Fruit fly (Drosophila melanogaster) whole organism, embryonic: ENCODE measurements around the gene ND-13A.

ENCODE experiments used
- Blimp-1 ChIP-seq: fragments of 200-800 bp; sonication (Bioruptor generic); optimal IDR thresholded peaks from 3 replicates; lab custom pipeline; 2018; ENCODE audit warnings: missing biosample characterization, missing genetic modification characterization, mild to moderate bottlenecking, moderate library complexity, missing genetic modification reagents
- CG10147 ChIP-seq: fragments of 200-800 bp; sonication (Bioruptor generic); optimal IDR thresholded peaks from 2 replicates; lab custom pipeline; 2019; ENCODE audit warnings: missing biosample characterization, mild to moderate bottlenecking, missing genetic modification characterization, moderate library complexity
- CG1024 ChIP-seq: fragments of 200-800 bp; sonication (Bioruptor generic); IDR thresholded peaks from 2 replicates; pipeline ENCODE4 v1.3.6; 2022; ENCODE audit warnings: missing biosample characterization, missing genetic modification characterization
- CG10321 ChIP-seq: fragments of 200-800 bp; sonication (Bioruptor generic); IDR thresholded peaks from 2 replicates; pipeline ENCODE4 v1.3.6; 2022; ENCODE audit warnings: missing biosample characterization, missing genetic modification characterization
- CG10431 ChIP-seq: fragments of 200-800 bp; sonication (Bioruptor generic); optimal IDR thresholded peaks from 3 replicates; lab custom pipeline; 2018; ENCODE audit warnings: missing biosample characterization, mild to moderate bottlenecking, missing genetic modification characterization
- CG10654 ChIP-seq: fragments of 200-800 bp; sonication (Bioruptor generic); optimal IDR thresholded peaks from 2 replicates; lab custom pipeline; 2016; ENCODE audit warnings: missing biosample characterization, missing genetic modification characterization
- CG11093 ChIP-seq: fragments of 200-800 bp; sonication (Bioruptor generic); IDR thresholded peaks from 3 replicates; pipeline ENCODE4 v1.3.6; 2022; ENCODE audit warnings: missing biosample characterization, missing genetic modification characterization
- CG11696 ChIP-seq: fragments of 200-800 bp; sonication (Bioruptor generic); IDR thresholded peaks from 2 replicates; pipeline ENCODE4 v1.3.6; 2022; ENCODE audit warnings: missing biosample characterization, missing genetic modification characterization
- CG12071 ChIP-seq: fragments of 200-800 bp; sonication (Bioruptor generic); optimal IDR thresholded peaks from 3 replicates; lab custom pipeline; 2018; ENCODE audit warnings: missing biosample characterization, mild to moderate bottlenecking, missing genetic modification characterization
- CG14710 ChIP-seq: fragments of 200-800 bp; sonication (Bioruptor generic); optimal IDR thresholded peaks from 3 replicates; lab custom pipeline; 2019; ENCODE audit warnings: missing biosample characterization, mild to moderate bottlenecking, missing genetic modification characterization, moderate library complexity
- CG15073 ChIP-seq: fragments of 200-800 bp; sonication (Bioruptor generic); optimal IDR thresholded peaks from 2 replicates; lab custom pipeline; 2016; ENCODE audit warnings: missing biosample characterization, missing genetic modification characterization
- CG15601 ChIP-seq: fragments of 200-800 bp; sonication (Bioruptor generic); optimal IDR thresholded peaks from 3 replicates; lab custom pipeline; 2019; ENCODE audit warnings: missing biosample characterization, mild to moderate bottlenecking, missing genetic modification characterization, moderate library complexity
- CG1602 ChIP-seq: fragments of 200-800 bp; sonication (Bioruptor generic); optimal IDR thresholded peaks from 3 replicates; lab custom pipeline; 2016; ENCODE audit warnings: missing biosample characterization, missing genetic modification characterization
- CG16779 ChIP-seq: fragments of 200-800 bp; sonication (Bioruptor generic); IDR thresholded peaks from 2 replicates; pipeline ENCODE4 v1.3.6; 2022; ENCODE audit warnings: missing biosample characterization, missing genetic modification characterization
- CG16863 ChIP-seq: fragments of 200-800 bp; sonication (Bioruptor generic); optimal IDR thresholded peaks from 3 replicates; lab custom pipeline; 2016; ENCODE audit warnings: missing biosample characterization, missing genetic modification characterization
- CG30403 ChIP-seq: fragments of 200-800 bp; sonication (Bioruptor generic); optimal IDR thresholded peaks from 3 replicates; lab custom pipeline; 2016; ENCODE audit warnings: missing biosample characterization, missing genetic modification characterization
- CG31365 ChIP-seq: fragments of 200-800 bp; sonication (Bioruptor generic); optimal IDR thresholded peaks from 2 replicates; lab custom pipeline; 2018; ENCODE audit warnings: missing biosample characterization, mild to moderate bottlenecking, missing genetic modification characterization
- CG32772 ChIP-seq: fragments of 200-800 bp; sonication (Bioruptor generic); IDR thresholded peaks from 2 replicates; pipeline ENCODE4 v1.3.6; 2022; ENCODE audit warnings: missing biosample characterization, missing genetic modification characterization
- CG4424 ChIP-seq: fragments of 200-800 bp; sonication (Bioruptor generic); optimal IDR thresholded peaks from 3 replicates; lab custom pipeline; 2016; ENCODE audit warnings: missing biosample characterization, missing genetic modification characterization
- CG4730 ChIP-seq: fragments of 200-800 bp; sonication (Bioruptor generic); IDR thresholded peaks from 2 replicates; pipeline ENCODE4 v1.3.6; 2022; ENCODE audit warnings: missing biosample characterization, missing genetic modification characterization
- CG6175 ChIP-seq: fragments of 200-800 bp; sonication (Bioruptor generic); IDR thresholded peaks from 3 replicates; pipeline ENCODE4 v1.3.6; 2022; ENCODE audit warnings: missing biosample characterization, missing genetic modification characterization
- CG6854 ChIP-seq: fragments of 200-800 bp; sonication (Bioruptor generic); optimal IDR thresholded peaks from 3 replicates; lab custom pipeline; 2017; ENCODE audit warnings: missing biosample characterization, mild to moderate bottlenecking, missing genetic modification characterization
- CG8359 ChIP-seq: fragments of 200-800 bp; sonication (Bioruptor generic); optimal IDR thresholded peaks from 2 replicates; lab custom pipeline; 2017; ENCODE audit warnings: missing biosample characterization, mild to moderate bottlenecking, missing genetic modification characterization, borderline replicate concordance
- Dek ChIP-seq: fragments of 200-800 bp; sonication (Bioruptor generic); optimal IDR thresholded peaks from 3 replicates; lab custom pipeline; 2019; ENCODE audit warnings: missing biosample characterization, mild to moderate bottlenecking, missing genetic modification characterization, moderate library complexity
- Dref ChIP-seq: fragments of 200-800 bp; sonication (Bioruptor generic); IDR thresholded peaks from 2 replicates; pipeline ENCODE4 v1.3.6; 2022; ENCODE audit warnings: missing biosample characterization, missing genetic modification characterization
- Eip74EF ChIP-seq, 2 experiments: fragments of 200-800 bp in 1 of 2; fragments of >200 bp in 1 of 2; sonication (Bioruptor generic) in 1 of 2; optimal IDR thresholded peaks; 2 replicates each; lab custom pipeline; 2017 to 2019; ENCODE audit warnings: missing biosample characterization in 2 of 2, missing genetic modification characterization in 2 of 2, mild to moderate bottlenecking in 1 of 2, moderate library complexity in 1 of 2
- Lhr ChIP-seq: fragments of 200-800 bp; sonication (Bioruptor generic); optimal IDR thresholded peaks from 3 replicates; lab custom pipeline; 2017; ENCODE audit warnings: mild to moderate bottlenecking, missing biosample characterization, missing genetic modification reagents, missing genetic modification characterization
- Neu2 ChIP-seq: fragments of 200-800 bp; sonication (Bioruptor generic); optimal IDR thresholded peaks from 3 replicates; lab custom pipeline; 2016; ENCODE audit warnings: missing biosample characterization, missing genetic modification characterization, borderline replicate concordance
- Nf-YA ChIP-seq: fragments of 200-800 bp; sonication (Bioruptor generic); IDR thresholded peaks from 2 replicates; pipeline ENCODE4 v1.3.6; 2022; ENCODE audit warnings: missing biosample characterization, missing genetic modification characterization
- Scr ChIP-seq: fragments of 200-800 bp; sonication (Bioruptor generic); IDR thresholded peaks from 2 replicates; pipeline ENCODE4 v1.3.6; 2022; ENCODE audit warnings: missing biosample characterization, missing genetic modification characterization; ENCODE audit not compliant: partially characterized antibody
- Ssrp ChIP-seq: fragments of 200-800 bp; sonication (Bioruptor generic); optimal IDR thresholded peaks from 2 replicates; lab custom pipeline; 2018; ENCODE audit warnings: missing biosample characterization, mild to moderate bottlenecking, missing genetic modification characterization, moderate library complexity
- Xrp1 ChIP-seq: fragments of 200-800 bp; sonication (Bioruptor generic); IDR thresholded peaks from 2 replicates; pipeline ENCODE4 v1.3.6; 2022; ENCODE audit warnings: missing biosample characterization, missing genetic modification characterization
- btn ChIP-seq: fragments of 200-800 bp; sonication (Bioruptor generic); optimal IDR thresholded peaks from 2 replicates; lab custom pipeline; 2016; ENCODE audit warnings: missing biosample characterization, missing genetic modification characterization
- ci ChIP-seq: fragments of 200-800 bp; sonication (Bioruptor generic); IDR thresholded peaks from 3 replicates; pipeline ENCODE4 v1.3.6; 2022; ENCODE audit warnings: missing biosample characterization, missing genetic modification characterization
- eyg ChIP-seq: fragments of 200-800 bp; sonication (Bioruptor generic); optimal IDR thresholded peaks from 3 replicates; lab custom pipeline; 2016; ENCODE audit warnings: missing biosample characterization, missing genetic modification characterization
- gfzf ChIP-seq: fragments of 200-800 bp; sonication (Bioruptor generic); optimal IDR thresholded peaks from 2 replicates; lab custom pipeline; 2016; ENCODE audit warnings: missing biosample characterization, mild to moderate bottlenecking, missing genetic modification characterization, moderate library complexity
- gro ChIP-seq: fragments of 200-800 bp; sonication (Bioruptor generic); optimal IDR thresholded peaks from 2 replicates; lab custom pipeline; 2016; ENCODE audit warnings: missing biosample characterization, missing genetic modification characterization
- gsb ChIP-seq: fragments of 200-800 bp; sonication (Bioruptor generic); IDR thresholded peaks from 2 replicates; pipeline ENCODE4 v1.3.6; 2022; ENCODE audit warnings: missing biosample characterization, missing genetic modification characterization
- hkb ChIP-seq, 2 experiments: fragments of 200-800 bp in 1 of 2; fragments of >200 bp in 1 of 2; sonication (Bioruptor generic) in 1 of 2; IDR thresholded peaks in 1 of 2; optimal IDR thresholded peaks in 1 of 2; 2 replicates each; pipeline versions ENCODE4 v1.3.6 to Lab custom; 2017 to 2022; ENCODE audit warnings: missing biosample characterization in 1 of 2, missing genetic modification characterization in 1 of 2
- maf-S ChIP-seq: fragments of 200-800 bp; sonication (Bioruptor generic); optimal IDR thresholded peaks from 2 replicates; lab custom pipeline; 2016; ENCODE audit warnings: missing biosample characterization, missing genetic modification characterization
- pnt ChIP-seq: fragments of 200-800 bp; sonication (Bioruptor generic); optimal IDR thresholded peaks from 3 replicates; lab custom pipeline; 2016; ENCODE audit warnings: missing biosample characterization, missing genetic modification characterization
- prd ChIP-seq, 3 experiments: fragments of >200 bp in 2 of 3; fragments of 200-800 bp in 1 of 3; sonication (Bioruptor generic) in 1 of 3; optimal IDR thresholded peaks in 2 of 3; IDR thresholded peaks in 1 of 3; 2 replicates in 2 of 3; 3 replicates in 1 of 3; pipeline versions ENCODE4 v1.3.6 to Lab custom; 2017 to 2022; ENCODE audit warnings: missing biosample characterization in 1 of 3, missing genetic modification characterization in 1 of 3
- pzg ChIP-seq: fragments of 200-800 bp; sonication (Bioruptor generic); optimal IDR thresholded peaks from 3 replicates; lab custom pipeline; 2018; ENCODE audit warnings: missing biosample characterization, mild to moderate bottlenecking, missing genetic modification characterization, moderate library complexity
- sens-2 ChIP-seq: fragments of 200-800 bp; sonication (Bioruptor generic); IDR thresholded peaks from 2 replicates; pipeline ENCODE4 v1.3.6; 2022; ENCODE audit warnings: missing biosample characterization, missing genetic modification characterization
- sqz ChIP-seq: fragments of 200-800 bp; sonication (Bioruptor generic); optimal IDR thresholded peaks from 3 replicates; lab custom pipeline; 2018; ENCODE audit warnings: missing biosample characterization, mild to moderate bottlenecking, missing genetic modification characterization
- tap ChIP-seq: fragments of 200-800 bp; optimal IDR thresholded peaks from 3 replicates; lab custom pipeline; 2019; ENCODE audit warnings: missing biosample characterization, mild to moderate bottlenecking, missing genetic modification characterization, moderate library complexity
- twi ChIP-seq: fragments of 200-800 bp; optimal IDR thresholded peaks from 2 replicates; lab custom pipeline; 2019; ENCODE audit warnings: missing biosample characterization, mild to moderate bottlenecking, missing genetic modification characterization, moderate library complexity
- unc-4 ChIP-seq: fragments of 200-800 bp; sonication (Bioruptor generic); IDR thresholded peaks from 2 replicates; pipeline ENCODE4 v1.3.6; 2022; ENCODE audit warnings: missing biosample characterization, missing genetic modification characterization; ENCODE audit not compliant: partially characterized antibody

ND-13A gene

dm6 chr2L:5107626-5108272, 7.7 kb upstream of the ND-13A start (continued):
- TF ChIP-seq Scr = no peak
- TF ChIP-seq maf-S = peak; percentile 99
- TF ChIP-seq sqz = peak; percentile 69
- TF ChIP-seq sens-2 (GFP tag; lab: Robert Waterston, UW) = peak; percentile 66
- peak; percentile 74 for TF ChIP-seq CG15073 (GFP tag; lab: Kevin White, UChicago)
- TF ChIP-seq tap (tag; lab: Kevin White, UChicago) = peak; percentile 85
- TF ChIP-seq btn (GFP tag; lab: Kevin White, UChicago) = peak; percentile 81
- peak; percentile 93 for TF ChIP-seq Xrp1 (GFP tag; lab: Robert Waterston, UW)
- peak; percentile 95 for TF ChIP-seq CG16779 (GFP tag; lab: Robert Waterston, UW)
- no peak for TF ChIP-seq hkb (optimal IDR thresholded peaks at IDR 0.05; lab: Kevin White, UChicago)
- peak; percentile 93 for TF ChIP-seq hkb (GFP tag; IDR thresholded peaks at IDR 0.05; lab: Robert Waterston, UW)
- peak; percentile 91 for TF ChIP-seq CG32772 (GFP tag; lab: Robert Waterston, UW)
- peak; percentile 71 for TF ChIP-seq Lhr (GFP tag; lab: Kevin White, UChicago)
- TF ChIP-seq CG11696 (GFP tag; lab: Robert Waterston, UW) = peak; percentile 85
- peak; percentile 99 for TF ChIP-seq CG30403 (GFP tag; lab: Kevin White, UChicago)
- TF ChIP-seq CG8359 (GFP tag; lab: Kevin White, UChicago) = peak; percentile 74
- no peak for TF ChIP-seq unc-4 (GFP tag; lab: Robert Waterston, UW)
- TF ChIP-seq CG1602 = peak; percentile 94
- peak; percentile 65 for TF ChIP-seq Neu2
- peak; percentile 88 for TF ChIP-seq gsb (GFP tag; lab: Robert Waterston, UW)
- peak; percentile 96 for TF ChIP-seq CG10654
- TF ChIP-seq prd (optimal IDR thresholded peaks at IDR 0.05; lab: Kevin White, UChicago) = no peak
- peak; percentile 96 for TF ChIP-seq prd (GFP tag; IDR thresholded peaks at IDR 0.05; lab: Robert Waterston, UW)
- peak; percentile 97 for TF ChIP-seq Dek (tag; lab: Kevin White, UChicago)
- peak; percentile 86 for TF ChIP-seq CG11093 (GFP tag; lab: Robert Waterston, UW)
- peak in 1 of 2 experiments; percentile 91 for TF ChIP-seq Eip74EF (GFP tag; optimal IDR thresholded peaks at IDR 0.05; lab: Kevin White, UChicago)
- peak; percentile 86 for TF ChIP-seq CG14710 (tag; lab: Kevin White, UChicago)
- TF ChIP-seq CG1024 (GFP tag; lab: Robert Waterston, UW) = peak; percentile 84
- peak; percentile 83 for TF ChIP-seq Blimp-1 (GFP tag; lab: Kevin White, UChicago)
- TF ChIP-seq eyg (GFP tag; lab: Kevin White, UChicago) = peak; percentile 97
- peak; percentile 87 for TF ChIP-seq CG12071
- TF ChIP-seq CG10431 = peak; percentile 47
- peak; percentile 92 for TF ChIP-seq CG6854 (GFP tag; lab: Kevin White, UChicago)
- TF ChIP-seq Dref (GFP tag; lab: Robert Waterston, UW) = no peak
- peak; percentile 72 for TF ChIP-seq CG10321 (GFP tag; lab: Robert Waterston, UW)
- TF ChIP-seq CG15601 (tag; lab: Kevin White, UChicago) = peak; percentile 82
- TF ChIP-seq CG31365 (tag; lab: Kevin White, UChicago) = peak; percentile 72
- peak; percentile 85 for TF ChIP-seq Nf-YA (GFP tag; lab: Robert Waterston, UW)
- TF ChIP-seq CG4730 = peak; percentile 89
- TF ChIP-seq gro (GFP tag; lab: Kevin White, UChicago) = peak; percentile 98
- TF ChIP-seq pzg (GFP tag; lab: Kevin White, UChicago) = peak; percentile 16
- peak; percentile 98 for TF ChIP-seq pnt (GFP tag; lab: Kevin White, UChicago)
- peak; percentile 95 for TF ChIP-seq CG16863 (GFP tag; lab: Kevin White, UChicago)
- peak; percentile 93 for TF ChIP-seq ci
- TF ChIP-seq CG4424 (GFP tag; lab: Kevin White, UChicago) = peak; percentile 96
- peak; percentile 82 for TF ChIP-seq twi (tag; lab: Kevin White, UChicago)
- TF ChIP-seq CG6175 (GFP tag; lab: Robert Waterston, UW) = peak; percentile 90
- TF ChIP-seq Ssrp (tag; lab: Kevin White, UChicago) = peak; percentile 92
- TF ChIP-seq CG10147 (GFP tag; lab: Kevin White, UChicago) = peak; percentile 95
- TF ChIP-seq gfzf (GFP tag; lab: Kevin White, UChicago) = peak; percentile 11
